Worm (Caenorhabditis elegans) whole organism, midembryonic: ENCODE data around the gene W01D2.6.
A peak's percentile ranks its signal among the peaks of the same experiment; 100 is the strongest.

Experiments used
- cog-1 ChIP-seq: sonication (generic microtip); optimal IDR thresholded peaks from 2 replicates; lab custom pipeline; 2016; ENCODE audit warnings: missing genetic modification characterization, missing compliant biosample characterization
- ztf-29 ChIP-seq: fragments of 200-800 bp; sonication (Bioruptor generic); IDR thresholded peaks from 2 replicates; pipeline ENCODE4 v1.3.6; 2022; ENCODE audit warnings: missing genetic modification reagents, missing genetic modification characterization, missing compliant biosample characterization

- TF ChIP-seq cog-1 (tag; lab: Kevin White, UChicago): peak; percentile 70
- TF ChIP-seq ztf-29 (GFP tag; lab: Robert Waterston, UW): no peak
These were observed 13.6 kb downstream of the W01D2.6 start for ce11 chrII:14822419-14822818.
